Fruit fly (Drosophila melanogaster) whole organism, embryonic: ENCODE results near the gene Hn.

Experiments used
- B-H1 ChIP-seq: fragments of 200-800 bp; sonication (Bioruptor generic); IDR thresholded peaks from 3 replicates; pipeline ENCODE4 v1.3.6; 2022; ENCODE audit warnings: missing biosample characterization, missing genetic modification characterization
- B-H2 ChIP-seq: fragments of 200-800 bp; sonication (Bioruptor generic); optimal IDR thresholded peaks from 2 replicates; lab custom pipeline; 2018; ENCODE audit warnings: missing biosample characterization, mild to moderate bottlenecking, missing genetic modification characterization
- Bdp1 ChIP-seq: fragments of 200-800 bp; sonication (Bioruptor generic); optimal IDR thresholded peaks from 3 replicates; lab custom pipeline; 2016; ENCODE audit warnings: missing biosample characterization, missing genetic modification characterization
- Blimp-1 ChIP-seq: fragments of 200-800 bp; sonication (Bioruptor generic); optimal IDR thresholded peaks from 3 replicates; lab custom pipeline; 2018; ENCODE audit warnings: missing biosample characterization, missing genetic modification characterization, mild to moderate bottlenecking, moderate library complexity, missing genetic modification reagents
- CG10654 ChIP-seq: fragments of 200-800 bp; sonication (Bioruptor generic); optimal IDR thresholded peaks from 2 replicates; lab custom pipeline; 2016; ENCODE audit warnings: missing biosample characterization, missing genetic modification characterization
- CG10959 ChIP-seq: fragments of 200-800 bp; sonication (Bioruptor generic); IDR thresholded peaks from 2 replicates; pipeline ENCODE4 v1.3.6; 2022; ENCODE audit warnings: missing biosample characterization, missing genetic modification characterization
- CG11093 ChIP-seq: fragments of 200-800 bp; sonication (Bioruptor generic); IDR thresholded peaks from 3 replicates; pipeline ENCODE4 v1.3.6; 2022; ENCODE audit warnings: missing biosample characterization, missing genetic modification characterization
- CG12769 ChIP-seq: fragments of 200-800 bp; sonication (Bioruptor generic); optimal IDR thresholded peaks from 2 replicates; lab custom pipeline; 2019; ENCODE audit warnings: missing biosample characterization, mild to moderate bottlenecking, missing genetic modification characterization, moderate library complexity
- CG13624 ChIP-seq: fragments of 200-800 bp; sonication (Bioruptor generic); optimal IDR thresholded peaks from 2 replicates; lab custom pipeline; 2016; ENCODE audit warnings: missing biosample characterization, missing genetic modification characterization
- CG14710 ChIP-seq: fragments of 200-800 bp; sonication (Bioruptor generic); optimal IDR thresholded peaks from 3 replicates; lab custom pipeline; 2019; ENCODE audit warnings: missing biosample characterization, mild to moderate bottlenecking, missing genetic modification characterization, moderate library complexity
- CG17361 ChIP-seq: fragments of 200-800 bp; sonication (Bioruptor generic); IDR thresholded peaks from 3 replicates; pipeline ENCODE4 v1.3.6; 2022; ENCODE audit warnings: missing biosample characterization, missing genetic modification characterization
- CG17612 ChIP-seq: fragments of 200-800 bp; sonication (Bioruptor generic); IDR thresholded peaks from 2 replicates; pipeline ENCODE4 v1.3.6; 2022; ENCODE audit warnings: missing biosample characterization, missing genetic modification characterization
- CG2712 ChIP-seq: fragments of 200-800 bp; optimal IDR thresholded peaks from 3 replicates; lab custom pipeline; 2019; ENCODE audit warnings: missing biosample characterization, mild to moderate bottlenecking, missing genetic modification characterization, moderate library complexity
- CG31365 ChIP-seq: fragments of 200-800 bp; sonication (Bioruptor generic); optimal IDR thresholded peaks from 2 replicates; lab custom pipeline; 2018; ENCODE audit warnings: missing biosample characterization, mild to moderate bottlenecking, missing genetic modification characterization
- CG34376 ChIP-seq: fragments of 200-800 bp; sonication (Bioruptor generic); optimal IDR thresholded peaks from 2 replicates; lab custom pipeline; 2018; ENCODE audit warnings: missing biosample characterization, mild to moderate bottlenecking, missing genetic modification characterization
- CG4328 ChIP-seq: fragments of 200-800 bp; sonication (Bioruptor generic); optimal IDR thresholded peaks from 3 replicates; lab custom pipeline; 2017; ENCODE audit warnings: missing biosample characterization, missing genetic modification reagents, missing genetic modification characterization
- CG43689 ChIP-seq: fragments of 200-800 bp; sonication (Bioruptor generic); IDR thresholded peaks from 2 replicates; pipeline ENCODE4 v1.3.6; 2022; ENCODE audit warnings: missing biosample characterization, missing genetic modification characterization
- CG6175 ChIP-seq: fragments of 200-800 bp; sonication (Bioruptor generic); IDR thresholded peaks from 3 replicates; pipeline ENCODE4 v1.3.6; 2022; ENCODE audit warnings: missing biosample characterization, missing genetic modification characterization
- CG7963 ChIP-seq: fragments of 200-800 bp; sonication (Bioruptor generic); IDR thresholded peaks from 3 replicates; pipeline ENCODE4 v1.3.6; 2022; ENCODE audit warnings: missing biosample characterization, missing genetic modification characterization; ENCODE audit not compliant: partially characterized antibody
- CG8281 ChIP-seq: fragments of 200-800 bp; sonication (Bioruptor generic); optimal IDR thresholded peaks from 2 replicates; lab custom pipeline; 2018; ENCODE audit warnings: missing biosample characterization, mild to moderate bottlenecking, missing genetic modification characterization, moderate library complexity
- D ChIP-seq, 2 experiments: fragments of 200-800 bp in 1 of 2; fragments of >200 bp in 1 of 2; sonication (Bioruptor generic) in 1 of 2; optimal IDR thresholded peaks; 2 replicates in 1 of 2; 3 replicates in 1 of 2; lab custom pipeline; 2017; ENCODE audit warnings: mild to moderate bottlenecking in 1 of 2, missing biosample characterization in 1 of 2, missing genetic modification characterization in 1 of 2, missing genetic modification reagents in 1 of 2
- Dp ChIP-seq: fragments of 200-800 bp; sonication (Bioruptor generic); optimal IDR thresholded peaks from 2 replicates; lab custom pipeline; 2018; ENCODE audit warnings: missing biosample characterization, mild to moderate bottlenecking, missing genetic modification characterization, moderate library complexity
- Dref ChIP-seq: fragments of 200-800 bp; sonication (Bioruptor generic); IDR thresholded peaks from 2 replicates; pipeline ENCODE4 v1.3.6; 2022; ENCODE audit warnings: missing biosample characterization, missing genetic modification characterization
- E2f2 ChIP-seq: fragments of 200-800 bp; sonication (Bioruptor generic); IDR thresholded peaks from 2 replicates; pipeline ENCODE4 v1.3.6; 2022; ENCODE audit warnings: missing biosample characterization, missing genetic modification characterization
- Hmx ChIP-seq: fragments of 200-800 bp; sonication (Bioruptor generic); optimal IDR thresholded peaks from 2 replicates; lab custom pipeline; 2016; ENCODE audit warnings: missing biosample characterization, missing genetic modification characterization
- Lpt ChIP-seq: fragments of >200 bp; optimal IDR thresholded peaks from 2 replicates; lab custom pipeline; 2018; ENCODE audit warnings: missing biosample characterization, missing genetic modification characterization
- Neu2 ChIP-seq: fragments of 200-800 bp; sonication (Bioruptor generic); optimal IDR thresholded peaks from 3 replicates; lab custom pipeline; 2016; ENCODE audit warnings: missing biosample characterization, missing genetic modification characterization, borderline replicate concordance
- Nf-YC ChIP-seq: fragments of 200-800 bp; optimal IDR thresholded peaks from 3 replicates; lab custom pipeline; 2019; ENCODE audit warnings: missing biosample characterization, mild to moderate bottlenecking, missing genetic modification characterization, moderate library complexity
- Opbp ChIP-seq: fragments of 200-800 bp; sonication (Bioruptor generic); IDR thresholded peaks from 3 replicates; pipeline ENCODE4 v1.3.6; 2022; ENCODE audit warnings: missing biosample characterization, missing genetic modification characterization; ENCODE audit not compliant: partially characterized antibody
- Sox102F ChIP-seq: fragments of 200-800 bp; sonication (Bioruptor generic); optimal IDR thresholded peaks from 2 replicates; lab custom pipeline; 2018; ENCODE audit warnings: missing biosample characterization, mild to moderate bottlenecking, missing genetic modification characterization, moderate library complexity
- Xbp1 ChIP-seq: fragments of 200-800 bp; sonication (Bioruptor generic); optimal IDR thresholded peaks from 3 replicates; lab custom pipeline; 2016; ENCODE audit warnings: missing biosample characterization, mild to moderate bottlenecking, missing genetic modification characterization
- ash1 ChIP-seq: fragments of 200-800 bp; sonication (Bioruptor generic); optimal IDR thresholded peaks from 2 replicates; lab custom pipeline; 2018; ENCODE audit warnings: missing biosample characterization, mild to moderate bottlenecking, missing genetic modification characterization
- crc ChIP-seq: fragments of 200-800 bp; sonication (Bioruptor generic); optimal IDR thresholded peaks from 2 replicates; lab custom pipeline; 2016; ENCODE audit warnings: missing biosample characterization, missing genetic modification characterization
- cwo ChIP-seq: fragments of 200-800 bp; sonication (Bioruptor generic); optimal IDR thresholded peaks from 3 replicates; lab custom pipeline; 2017; ENCODE audit warnings: missing biosample characterization, missing genetic modification characterization, mild to moderate bottlenecking, moderate library complexity, missing genetic modification reagents
- da ChIP-seq: fragments of 200-800 bp; sonication (Bioruptor generic); optimal IDR thresholded peaks from 2 replicates; lab custom pipeline; 2016; ENCODE audit warnings: missing biosample characterization, missing genetic modification characterization
- danr ChIP-seq: fragments of 200-800 bp; sonication (Bioruptor generic); IDR thresholded peaks from 2 replicates; pipeline ENCODE4 v1.3.6; 2022; ENCODE audit warnings: missing biosample characterization, missing genetic modification characterization
- ewg ChIP-seq: fragments of 200-800 bp; sonication (Bioruptor generic); optimal IDR thresholded peaks from 3 replicates; lab custom pipeline; 2017; ENCODE audit warnings: mild to moderate bottlenecking, missing biosample characterization, missing genetic modification reagents, missing genetic modification characterization
- ind ChIP-seq: fragments of 200-800 bp; sonication (Bioruptor generic); optimal IDR thresholded peaks from 3 replicates; lab custom pipeline; 2016; ENCODE audit warnings: missing biosample characterization, missing genetic modification characterization
- lilli ChIP-seq: fragments of 200-800 bp; sonication (Bioruptor generic); optimal IDR thresholded peaks from 3 replicates; lab custom pipeline; 2016; ENCODE audit warnings: missing biosample characterization, missing genetic modification characterization
- odd ChIP-seq: fragments of 200-800 bp; sonication (Bioruptor generic); optimal IDR thresholded peaks from 2 replicates; lab custom pipeline; 2017; ENCODE audit warnings: missing biosample characterization, mild to moderate bottlenecking, missing genetic modification characterization
- pan ChIP-seq, 4 experiments: fragments of >200 bp in 3 of 4; fragments of 200-800 bp in 1 of 4; sonication (Bioruptor generic) in 1 of 4; optimal IDR thresholded peaks in 3 of 4; IDR thresholded peaks in 1 of 4; 2 replicates each; pipeline versions ENCODE4 v1.3.6 to Lab custom; 2017 to 2022; ENCODE audit warnings: missing biosample characterization in 2 of 4, missing genetic modification characterization in 2 of 4, mixed read lengths in 1 of 4
- pho ChIP-seq: fragments of 200-800 bp; sonication (Bioruptor generic); optimal IDR thresholded peaks from 2 replicates; lab custom pipeline; 2016; ENCODE audit warnings: missing biosample characterization, missing genetic modification characterization
- ranshi ChIP-seq: fragments of 200-800 bp; sonication (Bioruptor generic); IDR thresholded peaks from 2 replicates; pipeline ENCODE4 v1.3.6; 2022; ENCODE audit warnings: missing biosample characterization, missing genetic modification characterization
- repo ChIP-seq: fragments of 200-800 bp; sonication (Bioruptor generic); optimal IDR thresholded peaks from 2 replicates; lab custom pipeline; 2016; ENCODE audit warnings: missing biosample characterization, missing genetic modification characterization
- slbo ChIP-seq: fragments of 200-800 bp; sonication (Bioruptor generic); IDR thresholded peaks from 2 replicates; pipeline ENCODE4 v1.3.6; 2022; ENCODE audit warnings: missing biosample characterization, missing genetic modification characterization
- tna ChIP-seq: fragments of 200-800 bp; sonication (Bioruptor generic); IDR thresholded peaks from 2 replicates; pipeline ENCODE4 v1.3.6; 2022; ENCODE audit warnings: missing biosample characterization, missing genetic modification characterization; ENCODE audit not compliant: partially characterized antibody
- trh ChIP-seq: fragments of 200-800 bp; sonication (Bioruptor generic); optimal IDR thresholded peaks from 2 replicates; lab custom pipeline; 2016; ENCODE audit warnings: missing biosample characterization, missing genetic modification characterization

The Hn gene

DNA sequence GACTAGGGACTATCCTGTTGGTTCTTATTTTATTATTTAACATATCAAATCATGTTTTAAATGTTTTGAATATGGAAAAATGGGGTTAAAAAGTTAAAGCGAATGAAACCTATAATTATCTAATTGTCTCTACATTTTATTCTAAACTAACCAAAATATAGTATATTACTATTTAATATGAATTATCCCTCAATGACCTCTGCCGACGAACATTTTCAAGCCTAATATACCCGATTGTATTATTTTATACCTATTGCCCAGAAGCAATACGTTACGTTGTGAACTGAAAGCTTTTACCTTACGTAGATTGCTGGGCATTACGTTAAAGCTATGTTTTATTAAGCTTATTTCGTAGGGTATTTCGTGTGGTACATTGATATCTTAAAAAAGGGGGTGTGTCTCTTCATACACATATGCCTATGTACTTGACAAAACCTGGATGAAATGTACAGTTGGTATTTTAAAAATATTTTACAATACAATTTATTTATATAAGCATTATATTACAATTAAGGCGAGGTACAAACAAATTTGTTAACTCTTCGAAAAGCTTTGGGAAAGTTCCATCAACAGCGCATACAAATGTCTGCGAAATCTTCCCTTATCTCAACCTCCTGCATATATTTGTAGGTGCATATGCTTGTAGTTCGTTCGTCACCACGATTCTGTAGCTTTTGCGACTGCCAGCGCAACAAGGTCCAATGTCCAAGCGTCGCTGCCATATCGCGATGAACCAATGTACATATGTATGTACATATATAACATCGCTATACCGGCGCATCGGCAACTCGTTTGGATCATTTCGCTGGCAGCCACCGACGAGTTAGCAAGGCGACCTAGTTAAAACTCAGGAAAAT lies 41.5 kb upstream of the Hn start, which contains the start of gene Mcad (continued):
- TF ChIP-seq ranshi (GFP tag; lab: Robert Waterston, UW) (peak; percentile 96), CG14710 (tag; lab: Kevin White, UChicago) (peak; percentile 92), Dp (GFP tag; lab: Kevin White, UChicago) (no peak), pan (optimal IDR thresholded peaks at IDR 0.05; lab: Kevin White, UChicago) (no peak), pan (GFP tag; optimal IDR thresholded peaks at IDR 0.05 in 1 of 2, IDR thresholded peaks at IDR 0.05 in 1 of 2) (peak in 1 of 2 experiments; percentile 81), CG11093 (GFP tag; lab: Robert Waterston, UW) (peak; percentile 93), Lpt (no peak), CG12769 (tag; lab: Kevin White, UChicago) (peak; percentile 75), CG8281 (tag; lab: Kevin White, UChicago) (peak; percentile 76), odd (GFP tag; lab: Kevin White, UChicago) (peak; percentile 74), CG34376 (GFP tag; lab: Kevin White, UChicago) (peak; percentile 73), E2f2 (GFP tag; lab: Robert Waterston, UW) (peak; percentile 74), Bdp1 (GFP tag; lab: Kevin White, UChicago) (no peak), crc (no peak), Blimp-1 (GFP tag; lab: Kevin White, UChicago) (peak; percentile 94), pho (GFP tag; lab: Kevin White, UChicago) (peak; percentile 71), danr (GFP tag; lab: Robert Waterston, UW) (peak; percentile 67), Hmx (GFP tag; lab: Kevin White, UChicago) (peak; percentile 80), CG10654 (GFP tag; lab: Kevin White, UChicago) (peak; percentile 93), Xbp1 (GFP tag; lab: Kevin White, UChicago) (peak; percentile 85), Dref (GFP tag; lab: Robert Waterston, UW) (peak; percentile 42; the same call in 1 of the 2 replicates), CG43689 (peak; percentile 79), CG10959 (GFP tag; lab: Robert Waterston, UW) (peak; percentile 56), CG31365 (tag; lab: Kevin White, UChicago) (peak; percentile 64), B-H2 (peak; percentile 17), B-H1 (GFP tag; lab: Robert Waterston, UW) (peak; percentile 82), CG4328 (GFP tag; lab: Kevin White, UChicago) (peak; percentile 82), D (optimal IDR thresholded peaks at IDR 0.05; lab: Kevin White, UChicago) (no peak), D (GFP tag; optimal IDR thresholded peaks at IDR 0.05; lab: Kevin White, UChicago) (peak; percentile 93), da (no peak), CG17361 (GFP tag; lab: Robert Waterston, UW) (peak; percentile 95), CG6175 (GFP tag; lab: Robert Waterston, UW) (no peak; the same call in 2 of the 3 replicates), CG2712 (tag; lab: Kevin White, UChicago) (peak; percentile 86), Opbp (GFP tag; lab: Robert Waterston, UW) (no peak), slbo (GFP tag; lab: Robert Waterston, UW) (peak; percentile 97), ind (GFP tag; lab: Kevin White, UChicago) (peak; percentile 97), CG7963 (GFP tag; lab: Robert Waterston, UW) (no peak), ewg (GFP tag; lab: Kevin White, UChicago) (peak; percentile 69), cwo (GFP tag; lab: Kevin White, UChicago) (peak; percentile 94), Sox102F (GFP tag; lab: Kevin White, UChicago) (peak; percentile 88), CG17612 (GFP tag; lab: Robert Waterston, UW) (peak; percentile 79; the same call in 1 of the 2 replicates), Nf-YC (tag; lab: Kevin White, UChicago) (peak; percentile 77), CG13624 (GFP tag; lab: Kevin White, UChicago) (peak; percentile 86), lilli (GFP tag; lab: Kevin White, UChicago) (peak; percentile 85), ash1 (GFP tag; lab: Kevin White, UChicago) (peak; percentile 43), tna (GFP tag; lab: Robert Waterston, UW) (no peak), repo (GFP tag; lab: Kevin White, UChicago) (peak; percentile 24), Neu2 (no peak), trh (peak; percentile 45)
